Fruit fly (Drosophila melanogaster) whole organism, embryonic: ENCODE results near the gene CG12106.

Experiments
- Abd-B ChIP-seq: fragments of 200-800 bp; sonication (Bioruptor generic); optimal IDR thresholded peaks from 2 replicates; lab custom pipeline; 2018; ENCODE audit warnings: missing biosample characterization, mild to moderate bottlenecking, missing genetic modification characterization, moderate library complexity
- Blimp-1 ChIP-seq: fragments of 200-800 bp; sonication (Bioruptor generic); optimal IDR thresholded peaks from 3 replicates; lab custom pipeline; 2018; ENCODE audit warnings: missing biosample characterization, missing genetic modification characterization, mild to moderate bottlenecking, moderate library complexity, missing genetic modification reagents
- CG10366 ChIP-seq: fragments of 200-800 bp; sonication (Bioruptor generic); IDR thresholded peaks from 2 replicates; pipeline ENCODE4 v1.3.6; 2022; ENCODE audit warnings: missing biosample characterization, missing genetic modification characterization
- CG12104 ChIP-seq: fragments of 200-800 bp; sonication (Bioruptor generic); optimal IDR thresholded peaks from 3 replicates; lab custom pipeline; 2016; ENCODE audit warnings: missing biosample characterization, missing genetic modification characterization
- CG12219 ChIP-seq: fragments of 200-800 bp; sonication (Bioruptor generic); optimal IDR thresholded peaks from 3 replicates; lab custom pipeline; 2018; ENCODE audit warnings: missing biosample characterization, mild to moderate bottlenecking, missing genetic modification characterization
- CG12299 ChIP-seq: fragments of 200-800 bp; sonication (Bioruptor generic); optimal IDR thresholded peaks from 2 replicates; lab custom pipeline; 2018; ENCODE audit warnings: missing biosample characterization, mild to moderate bottlenecking, missing genetic modification characterization
- CG15073 ChIP-seq: fragments of 200-800 bp; sonication (Bioruptor generic); optimal IDR thresholded peaks from 2 replicates; lab custom pipeline; 2016; ENCODE audit warnings: missing biosample characterization, missing genetic modification characterization
- CG15601 ChIP-seq: fragments of 200-800 bp; sonication (Bioruptor generic); optimal IDR thresholded peaks from 3 replicates; lab custom pipeline; 2019; ENCODE audit warnings: missing biosample characterization, mild to moderate bottlenecking, missing genetic modification characterization, moderate library complexity
- CG17612 ChIP-seq: fragments of 200-800 bp; sonication (Bioruptor generic); IDR thresholded peaks from 2 replicates; pipeline ENCODE4 v1.3.6; 2022; ENCODE audit warnings: missing biosample characterization, missing genetic modification characterization
- CG18599 ChIP-seq: fragments of 200-800 bp; sonication (Bioruptor generic); optimal IDR thresholded peaks from 3 replicates; lab custom pipeline; 2017; ENCODE audit warnings: missing biosample characterization, missing genetic modification characterization, mild to moderate bottlenecking, moderate library complexity, missing genetic modification reagents
- CG18619 ChIP-seq: fragments of 200-800 bp; sonication (Bioruptor generic); optimal IDR thresholded peaks from 3 replicates; lab custom pipeline; 2017; ENCODE audit warnings: missing biosample characterization, mild to moderate bottlenecking, missing genetic modification characterization
- CG31224 ChIP-seq: fragments of 200-800 bp; sonication (Bioruptor generic); IDR thresholded peaks from 2 replicates; pipeline ENCODE4 v1.3.6; 2022; ENCODE audit warnings: missing biosample characterization, missing genetic modification characterization
- CG31441 ChIP-seq: fragments of 200-800 bp; sonication (Bioruptor generic); IDR thresholded peaks from 2 replicates; pipeline ENCODE4 v1.3.6; 2022; ENCODE audit warnings: missing biosample characterization, missing genetic modification characterization
- CG32532 ChIP-seq: fragments of 200-800 bp; sonication (Bioruptor generic); IDR thresholded peaks from 2 replicates; pipeline ENCODE4 v1.3.6; 2022; ENCODE audit warnings: missing biosample characterization, missing genetic modification characterization
- CG33213 ChIP-seq: fragments of 200-800 bp; sonication (Bioruptor generic); optimal IDR thresholded peaks from 3 replicates; lab custom pipeline; 2016; ENCODE audit warnings: missing biosample characterization, missing genetic modification characterization
- CG34376 ChIP-seq: fragments of 200-800 bp; sonication (Bioruptor generic); optimal IDR thresholded peaks from 2 replicates; lab custom pipeline; 2018; ENCODE audit warnings: missing biosample characterization, mild to moderate bottlenecking, missing genetic modification characterization
- CG4328 ChIP-seq: fragments of 200-800 bp; sonication (Bioruptor generic); optimal IDR thresholded peaks from 3 replicates; lab custom pipeline; 2017; ENCODE audit warnings: missing biosample characterization, missing genetic modification reagents, missing genetic modification characterization
- CG5245 ChIP-seq: fragments of 200-800 bp; sonication (Bioruptor generic); optimal IDR thresholded peaks from 3 replicates; lab custom pipeline; 2016; ENCODE audit warnings: missing biosample characterization, missing genetic modification characterization
- CG7987 ChIP-seq: fragments of 200-800 bp; sonication (Bioruptor generic); optimal IDR thresholded peaks from 2 replicates; lab custom pipeline; 2018; ENCODE audit warnings: missing biosample characterization, mild to moderate bottlenecking, missing genetic modification characterization, moderate library complexity
- CG8281 ChIP-seq: fragments of 200-800 bp; sonication (Bioruptor generic); optimal IDR thresholded peaks from 2 replicates; lab custom pipeline; 2018; ENCODE audit warnings: missing biosample characterization, mild to moderate bottlenecking, missing genetic modification characterization, moderate library complexity
- CTCF ChIP-seq: fragments of 200-800 bp; sonication (Bioruptor generic); optimal IDR thresholded peaks from 2 replicates; lab custom pipeline; 2017; ENCODE audit warnings: missing biosample characterization, mild to moderate bottlenecking, missing genetic modification characterization, moderate library complexity
- D ChIP-seq, 2 experiments: fragments of 200-800 bp in 1 of 2; fragments of >200 bp in 1 of 2; sonication (Bioruptor generic) in 1 of 2; optimal IDR thresholded peaks; 2 replicates in 1 of 2; 3 replicates in 1 of 2; lab custom pipeline; 2017; ENCODE audit warnings: mild to moderate bottlenecking in 1 of 2, missing biosample characterization in 1 of 2, missing genetic modification characterization in 1 of 2, missing genetic modification reagents in 1 of 2
- Doc2 ChIP-seq: fragments of 200-800 bp; sonication (Bioruptor generic); IDR thresholded peaks from 2 replicates; pipeline ENCODE4 v1.3.6; 2022; ENCODE audit warnings: missing biosample characterization, missing genetic modification characterization
- ERR ChIP-seq: fragments of 200-800 bp; sonication (Bioruptor generic); optimal IDR thresholded peaks from 2 replicates; lab custom pipeline; 2016; ENCODE audit warnings: missing biosample characterization, missing genetic modification characterization
- Fer2 ChIP-seq: fragments of 200-800 bp; sonication (Bioruptor generic); optimal IDR thresholded peaks from 2 replicates; lab custom pipeline; 2018; ENCODE audit warnings: missing biosample characterization, mild to moderate bottlenecking, missing genetic modification characterization, moderate library complexity
- HLH3B ChIP-seq: fragments of 200-800 bp; sonication (Bioruptor generic); IDR thresholded peaks from 2 replicates; pipeline ENCODE4 v1.3.6; 2022; ENCODE audit warnings: missing biosample characterization, missing genetic modification characterization
- Hmx ChIP-seq: fragments of 200-800 bp; sonication (Bioruptor generic); optimal IDR thresholded peaks from 2 replicates; lab custom pipeline; 2016; ENCODE audit warnings: missing biosample characterization, missing genetic modification characterization
- Mad ChIP-seq: fragments of 200-800 bp; sonication (Bioruptor generic); optimal IDR thresholded peaks from 2 replicates; lab custom pipeline; 2016; ENCODE audit warnings: missing biosample characterization, missing genetic modification characterization
- Max ChIP-seq: fragments of 200-800 bp; sonication (Bioruptor generic); optimal IDR thresholded peaks from 2 replicates; lab custom pipeline; 2016; ENCODE audit warnings: missing biosample characterization, mild to moderate bottlenecking, missing genetic modification characterization
- Oaz ChIP-seq: fragments of 200-800 bp; sonication (Bioruptor generic); IDR thresholded peaks from 2 replicates; pipeline ENCODE4 v1.3.6; 2022; ENCODE audit warnings: missing biosample characterization, missing genetic modification characterization
- Six4 ChIP-seq: fragments of 200-800 bp; sonication (Bioruptor generic); optimal IDR thresholded peaks from 2 replicates; lab custom pipeline; 2016; ENCODE audit warnings: missing biosample characterization, missing genetic modification characterization
- Sox102F ChIP-seq: fragments of 200-800 bp; sonication (Bioruptor generic); optimal IDR thresholded peaks from 2 replicates; lab custom pipeline; 2018; ENCODE audit warnings: missing biosample characterization, mild to moderate bottlenecking, missing genetic modification characterization, moderate library complexity
- ase ChIP-seq: fragments of 200-800 bp; sonication (Bioruptor generic); IDR thresholded peaks from 3 replicates; pipeline ENCODE4 v1.3.6; 2022; ENCODE audit warnings: missing biosample characterization, missing genetic modification characterization
- az2 ChIP-seq: fragments of 200-800 bp; sonication (Bioruptor generic); optimal IDR thresholded peaks from 3 replicates; lab custom pipeline; 2016; ENCODE audit warnings: missing biosample characterization, missing genetic modification characterization
- chn ChIP-seq: fragments of 200-800 bp; sonication (Bioruptor generic); optimal IDR thresholded peaks from 2 replicates; lab custom pipeline; 2016; ENCODE audit warnings: missing biosample characterization, missing genetic modification characterization
- cwo ChIP-seq: fragments of 200-800 bp; sonication (Bioruptor generic); optimal IDR thresholded peaks from 3 replicates; lab custom pipeline; 2017; ENCODE audit warnings: missing biosample characterization, missing genetic modification characterization, mild to moderate bottlenecking, moderate library complexity, missing genetic modification reagents
- da ChIP-seq: fragments of 200-800 bp; sonication (Bioruptor generic); optimal IDR thresholded peaks from 2 replicates; lab custom pipeline; 2016; ENCODE audit warnings: missing biosample characterization, missing genetic modification characterization
- ems ChIP-seq: fragments of 200-800 bp; sonication (Bioruptor generic); optimal IDR thresholded peaks from 3 replicates; lab custom pipeline; 2016; ENCODE audit warnings: missing biosample characterization, missing genetic modification characterization
- fd64A ChIP-seq: fragments of 200-800 bp; sonication (Bioruptor generic); optimal IDR thresholded peaks from 3 replicates; lab custom pipeline; 2018; ENCODE audit warnings: missing biosample characterization, mild to moderate bottlenecking, missing genetic modification characterization
- ind ChIP-seq: fragments of 200-800 bp; sonication (Bioruptor generic); optimal IDR thresholded peaks from 3 replicates; lab custom pipeline; 2016; ENCODE audit warnings: missing biosample characterization, missing genetic modification characterization
- insv ChIP-seq, 2 experiments: fragments of 200-800 bp; sonication (Bioruptor generic); optimal IDR thresholded peaks; 3 replicates each; lab custom pipeline; 2016 to 2018; ENCODE audit warnings: missing biosample characterization in 2 of 2, missing genetic modification characterization in 2 of 2
- klu ChIP-seq: fragments of 200-800 bp; sonication (Bioruptor generic); IDR thresholded peaks from 2 replicates; pipeline ENCODE4 v1.3.6; 2022; ENCODE audit warnings: missing biosample characterization, missing genetic modification characterization
- luna ChIP-seq: fragments of 200-800 bp; sonication (Bioruptor generic); optimal IDR thresholded peaks from 2 replicates; lab custom pipeline; 2016; ENCODE audit warnings: missing biosample characterization, missing genetic modification characterization
- maf-S ChIP-seq: fragments of 200-800 bp; sonication (Bioruptor generic); optimal IDR thresholded peaks from 2 replicates; lab custom pipeline; 2016; ENCODE audit warnings: missing biosample characterization, missing genetic modification characterization
- pb ChIP-seq: fragments of 200-800 bp; sonication (Bioruptor generic); optimal IDR thresholded peaks from 3 replicates; lab custom pipeline; 2016; ENCODE audit warnings: missing biosample characterization, missing genetic modification characterization
- pita ChIP-seq: fragments of 200-800 bp; sonication (Bioruptor generic); optimal IDR thresholded peaks from 2 replicates; lab custom pipeline; 2017; ENCODE audit warnings: missing biosample characterization, mild to moderate bottlenecking, missing genetic modification characterization
- sens-2 ChIP-seq: fragments of 200-800 bp; sonication (Bioruptor generic); IDR thresholded peaks from 2 replicates; pipeline ENCODE4 v1.3.6; 2022; ENCODE audit warnings: missing biosample characterization, missing genetic modification characterization
- stwl ChIP-seq: fragments of 200-800 bp; sonication (Bioruptor generic); optimal IDR thresholded peaks from 3 replicates; lab custom pipeline; 2018; ENCODE audit warnings: missing biosample characterization, mild to moderate bottlenecking, missing genetic modification characterization, moderate library complexity
- sug ChIP-seq: fragments of 200-800 bp; optimal IDR thresholded peaks from 2 replicates; lab custom pipeline; 2019; ENCODE audit warnings: missing biosample characterization, mild to moderate bottlenecking, missing genetic modification characterization, moderate library complexity
- tio ChIP-seq: fragments of 200-800 bp; sonication (Bioruptor generic); optimal IDR thresholded peaks from 2 replicates; lab custom pipeline; 2017; ENCODE audit warnings: missing biosample characterization, missing genetic modification characterization, inconsistent platforms
- z ChIP-seq: fragments of 200-800 bp; sonication (Bioruptor generic); IDR thresholded peaks from 3 replicates; pipeline ENCODE4 v1.3.6; 2022; ENCODE audit warnings: missing biosample characterization, missing genetic modification characterization
- zen ChIP-seq: fragments of 200-800 bp; sonication (Bioruptor generic); optimal IDR thresholded peaks from 3 replicates; lab custom pipeline; 2018; ENCODE audit warnings: missing biosample characterization, mild to moderate bottlenecking, missing genetic modification characterization, moderate library complexity

CG12106 gene

DNA sequence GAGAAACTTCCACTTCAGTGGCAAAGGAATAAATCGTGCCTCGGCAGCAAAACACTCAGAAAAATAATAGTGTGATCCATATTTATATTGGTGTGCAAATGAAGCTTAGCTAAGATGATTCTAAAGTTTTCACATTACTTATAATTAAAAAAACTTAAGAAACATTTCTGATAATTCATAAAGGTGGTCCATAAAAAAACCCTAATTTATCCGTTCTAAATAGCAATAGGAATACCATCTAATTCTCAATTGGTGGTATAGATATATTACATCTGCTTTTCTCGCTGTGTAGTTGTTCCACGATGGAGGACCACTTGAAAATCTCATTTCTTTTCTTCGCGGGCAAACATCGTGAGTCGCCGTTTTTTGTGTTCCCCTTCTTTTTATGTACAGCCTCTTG lies 38.6 kb upstream of the CG12106 start (continued):
- TF ChIP-seq ind = peak; percentile 61
- peak; percentile 9 for TF ChIP-seq ems (GFP tag; lab: Kevin White, UChicago)
- peak; percentile 23 for TF ChIP-seq Fer2
- TF ChIP-seq ase (GFP tag; lab: Robert Waterston, UW) = no peak
- TF ChIP-seq Doc2 (GFP tag; lab: Robert Waterston, UW) = no peak
- TF ChIP-seq az2 = peak; percentile 28
- no peak for TF ChIP-seq maf-S (GFP tag; lab: Kevin White, UChicago)
- no peak for TF ChIP-seq CG8281
- TF ChIP-seq da = no peak
- TF ChIP-seq CG15073 (GFP tag; lab: Kevin White, UChicago) = no peak
- TF ChIP-seq CG4328 (GFP tag; lab: Kevin White, UChicago) = peak; percentile 63
- TF ChIP-seq pita (GFP tag; lab: Kevin White, UChicago) = no peak
- peak; percentile 34 for TF ChIP-seq Abd-B (GFP tag; lab: Kevin White, UChicago)
- no peak for TF ChIP-seq Hmx
- TF ChIP-seq ERR (GFP tag; lab: Kevin White, UChicago) = peak; percentile 18
- TF ChIP-seq CG12219 (GFP tag; lab: Kevin White, UChicago) = peak; percentile 41
- TF ChIP-seq chn = no peak
- TF ChIP-seq luna (GFP tag; lab: Kevin White, UChicago) = no peak
- TF ChIP-seq pb = no peak
- no peak for TF ChIP-seq tio (GFP tag; lab: Kevin White, UChicago)
- TF ChIP-seq stwl = no peak
- TF ChIP-seq CG31441 = peak; percentile 25; the same call in 1 of the 2 replicates
- peak in 1 of 2 experiments; percentile 2 for TF ChIP-seq insv (GFP tag; optimal IDR thresholded peaks at IDR 0.05; lab: Kevin White, UChicago)
- no peak for TF ChIP-seq CTCF
- no peak for TF ChIP-seq Oaz (GFP tag; lab: Robert Waterston, UW)
- no peak for TF ChIP-seq klu (GFP tag; lab: Robert Waterston, UW)
- no peak for TF ChIP-seq fd64A (GFP tag; lab: Kevin White, UChicago)
- peak; percentile 3 for TF ChIP-seq CG33213 (GFP tag; lab: Kevin White, UChicago)
- no peak for TF ChIP-seq z (GFP tag; lab: Robert Waterston, UW)
- peak; percentile 14 for TF ChIP-seq CG7987
- TF ChIP-seq sens-2 (GFP tag; lab: Robert Waterston, UW) = no peak
- no peak for TF ChIP-seq CG34376 (GFP tag; lab: Kevin White, UChicago)
- peak; percentile 50 for TF ChIP-seq cwo (GFP tag; lab: Kevin White, UChicago)
- TF ChIP-seq CG32532 (GFP tag; lab: Robert Waterston, UW) = peak; percentile 63
- TF ChIP-seq HLH3B (GFP tag; lab: Robert Waterston, UW) = peak; percentile 54
- TF ChIP-seq Blimp-1 (GFP tag; lab: Kevin White, UChicago) = peak; percentile 66
- no peak; the same call in 1 of the 2 replicates for TF ChIP-seq CG10366 (GFP tag; lab: Robert Waterston, UW)
- peak; percentile 7 for TF ChIP-seq CG5245 (GFP tag; lab: Kevin White, UChicago)
- TF ChIP-seq zen (tag; lab: Kevin White, UChicago) = peak; percentile 42
- no peak for TF ChIP-seq D (optimal IDR thresholded peaks at IDR 0.05; lab: Kevin White, UChicago)
- TF ChIP-seq D (GFP tag; optimal IDR thresholded peaks at IDR 0.05; lab: Kevin White, UChicago) = peak; percentile 64
- TF ChIP-seq Max (GFP tag; lab: Kevin White, UChicago) = peak; percentile 46
- TF ChIP-seq CG17612 (GFP tag; lab: Robert Waterston, UW) = no peak
- peak; percentile 19 for TF ChIP-seq CG12299
- TF ChIP-seq CG12104 (GFP tag; lab: Kevin White, UChicago) = peak; percentile 59
- TF ChIP-seq Sox102F (GFP tag; lab: Kevin White, UChicago) = peak; percentile 65
- peak; percentile 24; the same call in 1 of the 2 replicates for TF ChIP-seq CG31224 (GFP tag; lab: Robert Waterston, UW)
- TF ChIP-seq CG15601 (tag; lab: Kevin White, UChicago) = peak; percentile 29
- no peak for TF ChIP-seq sug (tag; lab: Kevin White, UChicago)
- TF ChIP-seq CG18599 = peak; percentile 77
- no peak for TF ChIP-seq CG18619 (GFP tag; lab: Kevin White, UChicago)
- no peak for TF ChIP-seq Mad (GFP tag; lab: Kevin White, UChicago)
- peak; percentile 38 for TF ChIP-seq Six4 (GFP tag; lab: Kevin White, UChicago)
